Fruit fly (Drosophila melanogaster) S2 (cell line): ENCODE results near the gene ric8a.
A peak's percentile ranks its signal among the peaks of the same experiment; 100 is the strongest.

ENCODE experiments used
- CG8478 ChIP-seq: fragments of >200 bp; optimal IDR thresholded peaks from 2 replicates; lab custom pipeline; 2018
- CTCF ChIP-seq, 2 experiments: fragments of >200 bp; optimal IDR thresholded peaks; 2 replicates each; lab custom pipeline; 2018

The ric8a gene

DNA sequence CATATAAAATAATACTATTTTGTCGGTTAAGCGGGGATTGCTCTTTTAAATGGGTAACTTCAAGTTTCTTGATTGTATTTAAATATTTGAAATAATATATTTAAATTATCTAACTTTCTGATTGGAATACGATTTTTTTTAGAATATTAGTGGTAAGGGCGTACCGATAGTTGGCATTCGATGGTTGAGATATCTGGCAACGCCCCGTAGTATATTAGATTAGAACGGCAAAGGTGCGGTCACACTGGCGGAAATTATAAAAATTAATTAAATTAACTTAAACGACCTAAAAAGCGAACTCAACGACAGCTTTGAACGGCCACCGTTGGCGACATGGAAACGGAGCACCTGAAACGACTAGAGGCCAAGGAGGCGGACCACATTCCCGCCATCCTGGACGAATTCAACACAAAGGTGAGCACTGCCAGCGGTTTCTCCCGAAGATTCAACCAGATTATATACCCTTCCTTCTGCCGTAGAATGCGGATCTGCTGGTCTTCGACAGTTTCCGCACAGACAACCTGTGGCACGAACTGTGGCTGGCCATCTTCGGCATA is at the start of gene ric8a:
Gene ric8a, plus strand, starts transcription at position 205 of the 557 bp plus-strand sequence.
- TF ChIP-seq CTCF (optimal IDR thresholded peaks at IDR 0.05; lab: Kevin White, UChicago), result no peak
- TF ChIP-seq CG8478 (lab: Kevin White, UChicago), result no peak

DNA sequence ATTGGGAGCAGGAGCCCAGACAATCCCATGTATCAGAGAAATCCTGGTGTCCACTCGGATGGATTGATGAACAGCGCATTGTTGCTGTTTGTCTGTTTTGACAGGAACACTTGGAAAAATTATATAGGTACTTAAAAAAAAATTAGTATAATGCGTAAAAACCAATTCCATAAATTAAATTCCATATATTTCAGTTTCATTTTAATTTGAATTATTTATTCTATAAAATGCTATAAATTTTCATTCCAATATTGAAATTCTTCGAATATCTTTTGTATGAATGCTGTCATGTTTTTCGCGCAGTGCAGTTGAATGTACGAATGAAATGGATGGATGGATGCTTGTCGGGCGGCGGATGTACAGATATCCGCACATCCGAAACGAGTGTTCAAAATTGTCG is 45.2 kb upstream of the ric8a start, which contains the start of gene SmydA-9:
Gene SmydA-9, minus strand, starts transcription at position 101 of the 400 bp plus-strand sequence.
- TF ChIP-seq CG8478 (lab: Kevin White, UChicago) (no peak), CTCF (optimal IDR thresholded peaks at IDR 0.05; lab: Kevin White, UChicago) (no peak)

DNA sequence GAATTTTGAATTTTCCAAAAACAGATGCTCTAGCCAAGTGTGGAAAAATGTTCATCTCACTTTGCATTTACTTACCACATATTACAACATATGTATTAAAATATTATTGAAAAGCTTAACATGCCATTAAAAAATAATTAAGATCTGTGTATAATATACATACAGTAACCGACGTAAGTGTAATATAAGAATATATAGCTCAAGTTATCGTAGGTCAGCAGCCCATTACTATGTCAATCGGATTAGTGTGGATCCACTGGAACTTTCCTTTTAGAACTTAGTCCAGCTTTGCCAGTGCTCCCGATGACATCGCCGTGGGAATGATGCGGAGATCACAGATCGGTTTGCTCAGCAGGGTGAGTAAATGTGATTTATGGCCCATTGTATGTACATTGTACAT is 41.4 kb upstream of the ric8a start, which contains the start of gene Obp8a:
Gene Obp8a, plus strand, starts transcription at position 301 of the 400 bp plus-strand sequence.
- TF ChIP-seq CG8478 (lab: Kevin White, UChicago), result no peak
- TF ChIP-seq CTCF (optimal IDR thresholded peaks at IDR 0.05; lab: Kevin White, UChicago), result no peak

dm6 chrX:9215485-9215884 is 40.5 kb upstream of the ric8a start, which contains the start of gene CG15368:
Gene CG15368, plus strand, starts transcription at chrX:9215785.
- no peak for TF ChIP-seq CG8478 (lab: Kevin White, UChicago)
- no peak for TF ChIP-seq CTCF (optimal IDR thresholded peaks at IDR 0.05; lab: Kevin White, UChicago)

DNA sequence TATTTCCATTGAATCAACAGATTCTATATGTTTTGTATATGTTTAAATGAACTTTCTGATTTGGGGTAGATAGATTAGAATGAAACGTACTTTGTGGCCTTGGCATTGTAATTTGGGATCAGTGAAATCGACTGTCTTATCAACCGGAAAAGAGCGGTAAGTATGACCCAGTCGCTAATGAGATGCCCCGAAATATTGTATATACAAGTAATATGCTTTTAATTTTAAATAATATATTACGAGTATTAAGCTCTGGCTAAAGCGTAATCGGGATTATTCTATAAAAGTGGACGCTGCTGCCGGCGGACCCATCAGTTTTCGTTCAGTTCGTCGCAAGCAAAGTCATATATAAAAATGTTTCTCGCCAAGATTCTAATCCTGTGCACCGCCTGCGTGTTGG is 39.4 kb upstream of the ric8a start, which contains the start of gene CG15369:
Gene CG15369, plus strand, starts transcription at position 301 of the 400 bp plus-strand sequence.
- no peak for TF ChIP-seq CTCF (optimal IDR thresholded peaks at IDR 0.05; lab: Kevin White, UChicago)
- no peak for TF ChIP-seq CG8478 (lab: Kevin White, UChicago)

DNA sequence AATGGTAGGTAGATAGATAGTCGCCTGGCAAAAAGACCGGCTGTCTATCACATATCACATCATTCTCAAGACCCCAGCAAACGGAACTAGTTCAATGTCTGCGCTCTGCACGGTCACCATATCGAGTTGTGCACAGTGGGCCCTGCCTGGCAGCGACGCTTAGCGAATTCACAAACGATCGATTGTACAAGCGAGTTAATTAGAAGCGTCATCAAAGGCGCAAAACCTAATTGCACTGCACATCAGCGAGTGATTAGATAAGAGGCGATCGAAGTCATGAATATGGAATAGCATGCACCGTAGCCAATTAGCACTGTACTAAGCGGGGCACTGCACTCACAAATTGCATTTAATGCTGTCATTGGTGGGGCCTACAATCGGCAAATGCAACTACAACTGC is 35.5 kb upstream of the ric8a start:
- TF ChIP-seq CTCF (optimal IDR thresholded peaks at IDR 0.05; lab: Kevin White, UChicago) (no peak), CG8478 (lab: Kevin White, UChicago) (no peak)

- no peak for TF ChIP-seq CTCF (optimal IDR thresholded peaks at IDR 0.05; lab: Kevin White, UChicago)
- TF ChIP-seq CG8478 (lab: Kevin White, UChicago), result no peak
Measured at dm6 chrX:9223182-9223581, 32.8 kb upstream of the ric8a start, which contains the start of gene t. Gene t, minus strand, starts transcription at chrX:9223257.

DNA sequence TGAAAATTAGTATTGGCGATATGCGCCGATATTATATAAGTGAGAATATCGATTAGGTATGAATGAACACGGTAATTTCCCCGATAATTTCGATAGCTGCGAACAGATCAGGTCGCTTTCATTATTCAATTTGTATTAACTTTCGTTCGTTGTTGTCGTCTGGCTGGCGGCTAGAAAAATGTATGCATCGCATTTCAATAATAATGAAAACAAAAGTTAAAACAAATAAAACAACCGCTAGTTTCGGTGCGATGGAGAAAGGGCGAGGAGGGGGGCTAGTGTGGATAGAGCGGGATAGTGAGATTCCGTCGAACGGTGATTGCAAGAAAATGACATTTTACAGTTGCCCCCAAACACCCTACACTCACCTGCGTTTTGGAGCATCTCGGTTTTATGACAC is 31.5 kb upstream of the ric8a start:
- no peak for TF ChIP-seq CG8478 (lab: Kevin White, UChicago)
- TF ChIP-seq CTCF (optimal IDR thresholded peaks at IDR 0.05; lab: Kevin White, UChicago), result no peak

DNA sequence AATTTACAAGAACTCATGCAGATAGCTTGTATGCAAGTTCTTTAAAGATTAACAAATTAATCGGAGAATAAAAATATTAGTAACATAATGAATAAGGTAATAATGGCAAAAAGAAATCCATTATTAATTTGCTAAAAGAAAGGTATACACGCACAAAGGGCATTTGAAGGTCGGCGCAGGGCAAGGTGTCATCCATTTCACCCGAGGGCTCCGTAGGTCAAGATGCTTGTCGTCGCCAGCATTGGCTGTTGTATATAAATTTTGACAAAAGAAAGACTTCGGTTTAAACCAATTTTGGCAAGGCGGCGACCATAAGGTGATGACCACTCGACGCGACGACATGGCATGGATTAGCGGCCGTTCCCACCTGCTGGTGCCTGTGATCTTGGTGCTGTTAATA is 30.8 kb upstream of the ric8a start, which contains the start of gene CG15370:
Gene CG15370, plus strand, starts transcription at position 301 of the 400 bp plus-strand sequence.
- TF ChIP-seq CG8478 (lab: Kevin White, UChicago) (no peak), CTCF (optimal IDR thresholded peaks at IDR 0.05; lab: Kevin White, UChicago) (no peak)

- TF ChIP-seq CTCF (optimal IDR thresholded peaks at IDR 0.05; lab: Kevin White, UChicago) (no peak), CG8478 (lab: Kevin White, UChicago) (no peak)
Measured at dm6 chrX:9226837-9227236, 29.1 kb upstream of the ric8a start, which contains the start of gene Gr8a. Gene Gr8a, plus strand, starts transcription at chrX:9227137.

- TF ChIP-seq CG8478 (lab: Kevin White, UChicago) (no peak), CTCF (optimal IDR thresholded peaks at IDR 0.05; lab: Kevin White, UChicago) (no peak)
Measured at dm6 chrX:9232199-9232598, 23.8 kb upstream of the ric8a start, which contains the start of gene CG12121. Gene CG12121, minus strand, starts transcription at chrX:9232378.

- TF ChIP-seq CG8478 (lab: Kevin White, UChicago) (no peak), CTCF (optimal IDR thresholded peaks at IDR 0.05; lab: Kevin White, UChicago) (no peak)
Measured at dm6 chrX:9236485-9236884, 19.5 kb upstream of the ric8a start, which contains the start of gene Ir8a. Gene Ir8a, minus strand, starts transcription at chrX:9236585.

DNA sequence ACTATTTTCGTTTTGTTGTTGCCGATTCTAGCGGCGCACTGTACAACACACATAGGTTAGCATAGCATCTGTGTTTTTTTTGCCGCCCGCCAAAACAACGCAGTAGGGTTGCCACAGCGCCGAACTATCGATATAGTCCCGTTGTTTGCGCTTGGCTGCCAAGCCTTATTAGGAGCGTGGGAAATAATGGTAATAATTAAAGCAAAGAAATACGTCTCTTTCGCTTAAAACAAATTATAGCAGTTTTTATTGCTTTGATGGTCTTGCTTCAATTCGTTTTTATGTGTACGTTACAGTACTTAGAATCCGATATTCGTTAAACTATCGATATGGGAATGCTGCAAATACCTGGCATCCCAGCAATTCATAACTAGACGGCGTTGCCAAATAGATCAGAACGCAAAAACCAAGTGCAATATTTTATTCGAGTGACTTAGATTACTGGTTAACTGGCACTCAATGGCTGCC is 12.5 kb upstream of the ric8a start, which contains the start of the genes mxc and Larp7:
Gene mxc, minus strand, starts transcription at position 51 of the 468 bp plus-strand sequence.
Gene Larp7, plus strand, starts transcription at position 401 of the 468 bp plus-strand sequence.
- TF ChIP-seq CTCF (optimal IDR thresholded peaks at IDR 0.05; lab: Kevin White, UChicago) (peak in 1 of 2 experiments; percentile 21), CG8478 (lab: Kevin White, UChicago) (no peak)

- TF ChIP-seq CTCF (optimal IDR thresholded peaks at IDR 0.05; lab: Kevin White, UChicago) (no peak), CG8478 (lab: Kevin White, UChicago) (no peak)
Measured at dm6 chrX:9247171-9247783, 8.7 kb upstream of the ric8a start, which contains the start of the genes amx and Dsor1. Gene amx, minus strand, starts transcription at chrX:9247336. Gene Dsor1, plus strand, starts transcription at chrX:9247342.

DNA sequence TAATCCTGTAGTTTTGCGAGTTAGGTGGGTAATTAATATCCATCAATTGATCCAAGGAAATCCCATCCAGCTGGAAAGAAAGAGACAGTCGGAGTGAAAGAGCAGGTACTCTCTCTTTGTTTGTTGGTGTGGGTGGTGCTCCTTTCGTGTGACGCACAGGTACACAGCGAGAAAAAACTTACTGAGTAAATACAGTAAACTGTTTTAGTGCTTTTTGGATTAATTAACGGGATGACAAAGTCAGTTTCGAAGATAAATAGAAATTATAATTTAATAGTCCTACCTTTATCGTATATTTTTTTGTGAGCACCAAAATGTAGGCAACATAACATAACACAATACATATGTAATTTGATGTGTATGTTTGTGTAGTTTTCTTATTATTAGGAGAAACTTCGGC is 7.9 kb upstream of the ric8a start:
- TF ChIP-seq CTCF (optimal IDR thresholded peaks at IDR 0.05; lab: Kevin White, UChicago) (no peak), CG8478 (lab: Kevin White, UChicago) (no peak)
